Fruit fly (Drosophila melanogaster): ENCODE results near the gene CG11970.

- TF ChIP-seq CG8478 (optimal IDR thresholded peaks at IDR 0.05): no peak
- no peak for TF ChIP-seq CTCF (optimal IDR thresholded peaks at IDR 0.05)
These were observed 25.4 kb upstream of the CG11970 start for dm6 chr3R:8959153-8959552.
